Worm (Caenorhabditis elegans) whole organism, early embryonic: ENCODE data around the gene T16G1.13.

Experiments
- ceh-36 ChIP-seq: sonication (generic microtip); optimal IDR thresholded peaks from 2 replicates; lab custom pipeline; 2016; ENCODE audit warnings: missing genetic modification characterization, inconsistent platforms, missing compliant biosample characterization
- hnd-1 ChIP-seq: sonication (generic microtip); optimal IDR thresholded peaks from 2 replicates; lab custom pipeline; 2016; ENCODE audit warnings: missing genetic modification characterization, missing compliant biosample characterization

ce11 chrV:12949607-12950006, at the start of gene T16G1.13:
- no peak for TF ChIP-seq ceh-36 (tag; lab: Kevin White, UChicago)
- TF ChIP-seq hnd-1 (tag; lab: Kevin White, UChicago) = no peak
